Fruit fly (Drosophila melanogaster) whole organism, pupa: Measurements from ENCODE around the gene CG43074.

Source experiments
- CG32121 ChIP-seq: fragments of 200-800 bp; sonication (Bioruptor generic); IDR thresholded peaks from 2 replicates; pipeline ENCODE4 v1.3.6; 2022; ENCODE audit warnings: missing biosample characterization, missing genetic modification characterization
- CG34367 ChIP-seq: fragments of 200-800 bp; sonication (Bioruptor generic); optimal IDR thresholded peaks from 2 replicates; lab custom pipeline; 2018; ENCODE audit warnings: missing biosample characterization, mild to moderate bottlenecking, missing genetic modification characterization
- CG4496 ChIP-seq: fragments of 200-800 bp; sonication (Bioruptor generic); IDR thresholded peaks from 3 replicates; pipeline ENCODE4 v1.3.6; 2022; ENCODE audit warnings: missing biosample characterization, missing genetic modification characterization
- CG8159 ChIP-seq: fragments of 200-800 bp; sonication (Bioruptor generic); optimal IDR thresholded peaks from 3 replicates; lab custom pipeline; 2018; ENCODE audit warnings: missing biosample characterization, mild to moderate bottlenecking, missing genetic modification characterization, moderate library complexity
- CG8301 ChIP-seq: fragments of 200-800 bp; sonication (Bioruptor generic); optimal IDR thresholded peaks from 2 replicates; lab custom pipeline; 2018; ENCODE audit warnings: missing biosample characterization, mild to moderate bottlenecking, missing genetic modification characterization
- CG9948 ChIP-seq: fragments of 200-800 bp; sonication (Bioruptor generic); optimal IDR thresholded peaks from 2 replicates; lab custom pipeline; 2018; ENCODE audit warnings: missing biosample characterization, mild to moderate bottlenecking, missing genetic modification characterization, moderate library complexity
- EcR ChIP-seq: fragments of 200-800 bp; sonication (Bioruptor generic); optimal IDR thresholded peaks from 3 replicates; lab custom pipeline; 2019; ENCODE audit warnings: missing biosample characterization, missing genetic modification characterization, mild to moderate bottlenecking, moderate library complexity, missing genetic modification reagents
- Ets98B ChIP-seq: fragments of 200-800 bp; sonication (Bioruptor generic); IDR thresholded peaks from 2 replicates; pipeline ENCODE4 v1.3.6; 2022; ENCODE audit warnings: missing biosample characterization, missing genetic modification characterization
- Pif1A ChIP-seq: fragments of 200-800 bp; sonication (Bioruptor generic); optimal IDR thresholded peaks from 3 replicates; lab custom pipeline; 2016; ENCODE audit warnings: missing biosample characterization, missing genetic modification characterization
- Snoo ChIP-seq: fragments of 200-800 bp; sonication (Bioruptor generic); optimal IDR thresholded peaks from 3 replicates; lab custom pipeline; 2017; ENCODE audit warnings: missing biosample characterization, mild to moderate bottlenecking, missing genetic modification characterization, inconsistent platforms
- rn ChIP-seq: fragments of 200-800 bp; sonication (Bioruptor generic); IDR thresholded peaks from 2 replicates; pipeline ENCODE4 v1.3.6; 2022; ENCODE audit warnings: missing biosample characterization, missing genetic modification characterization

dm6 chr3L:3452684-3453083, 31.8 kb downstream of the CG43074 start:
- TF ChIP-seq CG32121 (GFP tag; lab: Robert Waterston, UW), result no peak
- TF ChIP-seq rn, result no peak
- no peak for TF ChIP-seq CG34367 (tag; lab: Kevin White, UChicago)
- 0 out of 3 replicates have a peak, but pooled peaks have one; percentile 4 for TF ChIP-seq CG4496 (GFP tag; lab: Robert Waterston, UW)
- no peak for TF ChIP-seq Pif1A (GFP tag; lab: Kevin White, UChicago)
- no peak for TF ChIP-seq CG8301 (tag; lab: Kevin White, UChicago)
- TF ChIP-seq CG9948 (tag; lab: Kevin White, UChicago), result no peak
- no peak for TF ChIP-seq Snoo (tag; lab: Kevin White, UChicago)
- no peak for TF ChIP-seq Ets98B (GFP tag; lab: Robert Waterston, UW)
- no peak for TF ChIP-seq EcR (GFP tag; lab: Kevin White, UChicago)
- no peak for TF ChIP-seq CG8159
